Worm (Caenorhabditis elegans): ENCODE measurements around the gene F58G1.8.

DNA sequence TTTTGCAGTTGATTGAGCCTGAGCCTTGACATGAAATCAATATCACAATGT is 39.9 kb upstream of the F58G1.8 start, which contains the start of gene ptr-18:
- TF ChIP-seq him-1 (tag; optimal IDR thresholded peaks at IDR 0.05): no peak
- no peak for TF ChIP-seq dao-5 (tag; optimal IDR thresholded peaks at IDR 0.05)
- TF ChIP-seq W03F9.2 (tag; optimal IDR thresholded peaks at IDR 0.05): no peak
